Worm (Caenorhabditis elegans) whole organism, late embryonic: ENCODE measurements around the gene mlc-3.

Experiments
- ama-1 ChIP-seq: fragments of 150-350 bp; optimal IDR thresholded peaks from 2 replicates; lab custom pipeline; 2014
- dmd-4 ChIP-seq: sonication (generic microtip); optimal IDR thresholded peaks from 2 replicates; lab custom pipeline; 2016; ENCODE audit warnings: borderline replicate concordance, missing genetic modification characterization, missing compliant biosample characterization
- dve-1 ChIP-seq: sonication (generic microtip); optimal IDR thresholded peaks from 2 replicates; lab custom pipeline; 2017; ENCODE audit warnings: antibody characterized with exemption, mild to moderate bottlenecking, missing genetic modification characterization, missing compliant biosample characterization
- ets-4 ChIP-seq: sonication (generic microtip); optimal IDR thresholded peaks from 2 replicates; lab custom pipeline; 2016; ENCODE audit warnings: missing genetic modification characterization, missing compliant biosample characterization
- lin-11 ChIP-seq: fragments of 200-800 bp; sonication (Bioruptor generic); optimal IDR thresholded peaks from 2 replicates; lab custom pipeline; 2018; ENCODE audit warnings: mild to moderate bottlenecking, missing genetic modification characterization, missing compliant biosample characterization
- nhr-11 ChIP-seq: fragments of 150-350 bp; optimal IDR thresholded peaks from 2 replicates; lab custom pipeline; 2014; ENCODE audit warnings: missing biosample characterization, missing genetic modification characterization
- pha-4 ChIP-seq: fragments of 150-350 bp; optimal IDR thresholded peaks from 2 replicates; lab custom pipeline; 2018; ENCODE audit warnings: missing biosample characterization, missing genetic modification reagents, missing genetic modification characterization
- sox-2 ChIP-seq: fragments of 200-800 bp; sonication (Bioruptor generic); IDR thresholded peaks from 2 replicates; pipeline ENCODE4 v1.3.6; 2022; ENCODE audit warnings: missing genetic modification reagents, missing genetic modification characterization, missing compliant biosample characterization
- tbx-2 ChIP-seq: sonication (generic microtip); optimal IDR thresholded peaks from 2 replicates; lab custom pipeline; 2016; ENCODE audit warnings: missing genetic modification characterization, missing compliant biosample characterization
- unc-42 ChIP-seq: sonication (generic microtip); optimal IDR thresholded peaks from 2 replicates; lab custom pipeline; 2016; ENCODE audit warnings: missing genotype, missing genetic modification characterization, missing compliant biosample characterization
- unc-55 ChIP-seq: sonication (generic microtip); optimal IDR thresholded peaks from 2 replicates; lab custom pipeline; 2017; ENCODE audit warnings: missing biosample characterization, missing genetic modification reagents, missing genetic modification characterization

DNA sequence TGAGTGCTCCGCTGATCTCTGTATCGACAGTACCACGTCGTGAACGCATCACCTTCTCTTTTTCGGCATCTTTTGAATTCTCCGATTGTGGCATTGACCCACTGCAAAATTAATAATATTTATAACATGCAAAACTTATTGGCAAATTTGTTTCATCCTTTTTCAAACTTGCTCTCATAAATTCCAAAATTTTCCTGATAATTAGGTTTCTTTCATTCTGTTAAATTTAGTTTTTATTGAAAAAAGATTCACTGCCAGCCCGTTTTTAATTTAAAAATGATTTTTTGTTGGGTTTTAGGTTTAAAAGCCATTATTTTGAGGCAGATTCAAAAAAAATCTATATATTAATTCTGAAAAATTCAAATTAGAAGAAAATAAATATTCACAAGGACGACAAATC is 35.1 kb downstream of the mlc-3 start, which contains the start of gene wdr-37:
- no peak for TF ChIP-seq ama-1 (lab: Kevin White, UChicago)
- no peak for TF ChIP-seq lin-11
- TF ChIP-seq unc-42 (tag; lab: Kevin White, UChicago) = no peak
- no peak for TF ChIP-seq unc-55 (GFP tag; lab: Kevin White, UChicago)
- no peak for TF ChIP-seq nhr-11
- no peak for TF ChIP-seq dve-1 (tag; lab: Kevin White, UChicago)
- no peak for TF ChIP-seq pha-4 (tag; lab: Kevin White, UChicago)
- TF ChIP-seq dmd-4 = no peak
- no peak for TF ChIP-seq sox-2 (GFP tag; lab: Robert Waterston, UW)
- TF ChIP-seq tbx-2 (tag; lab: Kevin White, UChicago) = no peak
- TF ChIP-seq ets-4 (tag; lab: Kevin White, UChicago) = no peak
